Fruit fly (Drosophila melanogaster): Measurements from ENCODE around the gene Drsl6.
A peak's percentile ranks its signal among the peaks of the same experiment; 100 is the strongest.

Drsl6 gene

dm6 chr3L:3338882-3339590 is 2.8 kb upstream of the Drsl6 start (continued):
- TF ChIP-seq Bgb (GFP tag; IDR thresholded peaks at IDR 0.05; ENCODE audit: partially characterized antibody) (no peak), ase (GFP tag; IDR thresholded peaks at IDR 0.05) (0 out of 3 replicates have a peak, but pooled peaks have one; percentile 24), CG10959 (GFP tag; IDR thresholded peaks at IDR 0.05) (no peak), al (GFP tag; IDR thresholded peaks at IDR 0.05) (no peak), luna (GFP tag; optimal IDR thresholded peaks at IDR 0.05) (no peak), HLH3B (GFP tag; IDR thresholded peaks at IDR 0.05) (no peak), ro (GFP tag; IDR thresholded peaks at IDR 0.05) (no peak), B-H1 (GFP tag; IDR thresholded peaks at IDR 0.05) (no peak), hb (GFP tag; IDR thresholded peaks at IDR 0.05; ENCODE audit: partially characterized antibody) (no peak), CG33557 (GFP tag; optimal IDR thresholded peaks at IDR 0.05) (no peak), PHDP (tag; optimal IDR thresholded peaks at IDR 0.05) (peak; percentile 6), eyg (GFP tag; optimal IDR thresholded peaks at IDR 0.05) (no peak), CG14965 (GFP tag; optimal IDR thresholded peaks at IDR 0.05; ENCODE audit: borderline replicate concordance) (no peak), Nf-YC (tag; optimal IDR thresholded peaks at IDR 0.05) (no peak), TFAM (GFP tag; optimal IDR thresholded peaks at IDR 0.05) (no peak), YL-1 (GFP tag; optimal IDR thresholded peaks at IDR 0.05) (no peak), D (optimal IDR thresholded peaks at IDR 0.05) (no peak), D (GFP tag; optimal IDR thresholded peaks at IDR 0.05) (peak; percentile 17), CG17612 (GFP tag; IDR thresholded peaks at IDR 0.05) (no peak), emc (GFP tag; optimal IDR thresholded peaks at IDR 0.05) (no peak), da (GFP tag; optimal IDR thresholded peaks at IDR 0.05) (no peak), slp2 (GFP tag; optimal IDR thresholded peaks at IDR 0.05) (no peak), Mad (GFP tag; optimal IDR thresholded peaks at IDR 0.05) (no peak), Ets97D (GFP tag; optimal IDR thresholded peaks at IDR 0.05) (no peak), sens (GFP tag) (peak; percentile 71), CG10431 (GFP tag; optimal IDR thresholded peaks at IDR 0.05) (no peak), CG4424 (GFP tag; optimal IDR thresholded peaks at IDR 0.05) (peak; percentile 7), lilli (GFP tag; optimal IDR thresholded peaks at IDR 0.05) (no peak), CG15269 (tag; optimal IDR thresholded peaks at IDR 0.05) (no peak), salm (tag; optimal IDR thresholded peaks at IDR 0.05) (no peak), CG34422 (GFP tag; IDR thresholded peaks at IDR 0.05) (no peak), Sry-δ (GFP tag; optimal IDR thresholded peaks at IDR 0.05) (no peak), CG10147 (GFP tag; optimal IDR thresholded peaks at IDR 0.05) (no peak), Gug (GFP tag; IDR thresholded peaks at IDR 0.05) (no peak), CG18476 (GFP tag; optimal IDR thresholded peaks at IDR 0.05) (no peak), CG10267 (tag; optimal IDR thresholded peaks at IDR 0.05) (no peak), sug (tag; optimal IDR thresholded peaks at IDR 0.05) (no peak), CG6813 (GFP tag; optimal IDR thresholded peaks at IDR 0.05) (no peak), mam (GFP tag; optimal IDR thresholded peaks at IDR 0.05) (no peak), ems (GFP tag; optimal IDR thresholded peaks at IDR 0.05) (no peak), nerfin-1 (tag; optimal IDR thresholded peaks at IDR 0.05) (no peak), nmo (GFP tag; optimal IDR thresholded peaks at IDR 0.05) (peak; percentile 38), ind (GFP tag; optimal IDR thresholded peaks at IDR 0.05) (no peak), Camta (GFP tag; optimal IDR thresholded peaks at IDR 0.05) (no peak), hkb (optimal IDR thresholded peaks at IDR 0.05) (no peak), hkb (GFP tag; IDR thresholded peaks at IDR 0.05) (no peak), pfk (GFP tag; optimal IDR thresholded peaks at IDR 0.05) (no peak), Myb (GFP tag; optimal IDR thresholded peaks at IDR 0.05) (no peak), Ravus (GFP tag; IDR thresholded peaks at IDR 0.05) (no peak), stwl (tag; optimal IDR thresholded peaks at IDR 0.05) (no peak), zen2 (GFP tag; IDR thresholded peaks at IDR 0.05; ENCODE audit: partially characterized antibody) (no peak)

Measured in whole organism, embryonic.